Worm (Caenorhabditis elegans): Measurements from ENCODE around the gene rpl-32.

The rpl-32 gene

DNA sequence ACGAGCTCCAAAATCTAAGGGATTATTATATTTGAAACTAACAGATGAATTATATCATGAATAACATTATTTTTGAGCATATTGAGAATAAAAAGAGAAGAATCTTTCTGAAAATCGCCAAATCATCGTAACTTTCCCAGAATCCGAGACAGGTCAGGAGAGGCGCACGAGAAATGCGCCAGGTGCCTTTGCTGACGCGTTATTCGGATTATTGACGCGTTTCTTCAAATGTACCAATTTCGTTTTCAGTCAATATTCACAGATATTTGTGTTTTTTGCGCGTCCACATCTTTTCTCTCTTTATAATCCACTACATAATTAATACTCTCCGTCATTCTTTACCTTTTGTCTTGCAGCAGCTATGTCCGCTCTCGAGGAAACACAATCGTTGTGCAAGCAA is 42.1 kb upstream of the rpl-32 start, which contains the start of gene T24H10.1 (continued):
- TF ChIP-seq pha-4 (GFP tag; IDR thresholded peaks at IDR 0.05) (no peak), pha-4 (tag; optimal IDR thresholded peaks at IDR 0.05) (peak; percentile 15), dmd-8 (GFP tag; IDR thresholded peaks at IDR 0.05) (no peak), R02D3.7 (tag; optimal IDR thresholded peaks at IDR 0.05) (no peak)

DNA sequence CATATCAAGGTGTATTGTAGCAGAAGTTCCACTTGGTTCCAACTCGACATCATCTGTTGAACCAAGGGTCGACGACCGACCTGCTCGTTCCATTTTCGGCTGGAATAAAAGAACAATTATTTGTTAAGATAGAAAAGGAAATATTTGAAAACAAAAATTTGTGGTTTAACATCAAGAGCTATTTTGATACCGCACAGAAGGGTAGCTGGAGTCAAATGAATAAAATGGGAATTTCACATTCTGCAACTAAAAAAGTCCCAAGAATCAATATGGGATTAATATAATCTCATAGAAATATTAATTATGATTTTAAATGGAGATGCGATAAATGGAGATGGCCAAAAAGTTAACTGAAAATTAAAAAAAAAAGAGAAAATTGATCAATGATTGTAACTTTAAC is 41.6 kb upstream of the rpl-32 start, which contains the start of gene clh-5:
Gene clh-5, minus strand, starts transcription at position 101 of the 400 bp plus-strand sequence.
- TF ChIP-seq Y5F2A.4 (GFP tag; optimal IDR thresholded peaks at IDR 0.05) (no peak), dmd-9 (GFP tag; IDR thresholded peaks at IDR 0.05) (no peak), vab-7 (GFP tag; IDR thresholded peaks at IDR 0.05) (no peak), zip-2 (tag; optimal IDR thresholded peaks at IDR 0.05) (no peak)

DNA sequence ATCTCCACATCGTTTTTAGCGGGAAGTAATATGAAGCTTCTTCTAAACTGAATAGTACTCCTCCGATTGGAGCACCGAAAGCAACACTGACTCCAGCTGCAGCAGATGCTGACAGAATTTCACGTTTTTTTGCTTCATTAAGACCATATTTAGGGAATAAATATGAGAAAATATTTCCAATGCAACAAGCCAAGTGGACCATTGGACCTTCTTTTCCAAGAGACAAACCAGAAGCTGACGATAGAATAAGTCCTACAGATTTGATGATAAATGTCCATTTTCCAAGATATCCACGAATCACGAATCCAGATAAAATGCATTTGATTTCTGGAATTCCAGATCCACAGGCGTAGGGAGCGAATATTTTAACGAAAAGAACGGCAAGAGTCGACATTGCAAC is 40.4 kb upstream of the rpl-32 start:
- no peak for TF ChIP-seq nhr-42 (GFP tag; IDR thresholded peaks at IDR 0.05)
- TF ChIP-seq dmd-8 (GFP tag; IDR thresholded peaks at IDR 0.05): no peak
- no peak for TF ChIP-seq nhr-6 (tag; optimal IDR thresholded peaks at IDR 0.05)
- peak; percentile 91 for TF ChIP-seq aha-1 (tag)

DNA sequence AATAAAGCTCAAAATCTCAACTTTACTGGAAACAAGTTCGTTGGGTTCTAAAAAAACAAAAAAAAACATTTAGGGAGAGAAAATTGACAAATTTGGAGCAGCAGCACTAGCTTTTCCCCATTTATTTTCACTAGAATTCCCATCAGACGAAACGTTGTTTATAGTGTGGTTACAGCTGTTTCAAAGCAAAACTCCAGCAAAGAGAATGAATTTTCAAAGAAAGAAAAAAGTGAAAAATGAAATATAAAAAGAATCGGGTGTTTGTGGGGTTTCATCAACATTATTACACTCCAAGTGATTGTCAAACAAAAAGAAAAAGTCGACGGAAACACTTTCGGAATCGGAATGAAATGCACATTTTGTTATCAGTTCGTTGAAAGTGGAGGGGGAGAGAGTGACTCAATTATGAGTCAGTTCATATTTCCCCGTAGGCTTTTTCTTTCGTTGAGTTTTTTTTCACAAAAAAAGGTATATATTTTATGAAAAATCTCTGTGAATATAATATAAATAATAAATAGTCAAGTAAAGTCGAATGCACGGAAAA is 37.4 kb upstream of the rpl-32 start:
- TF ChIP-seq mxl-3 (GFP tag; optimal IDR thresholded peaks at IDR 0.05) (no peak), nhr-25 (tag; optimal IDR thresholded peaks at IDR 0.05; ENCODE audit: borderline replicate concordance, insufficient read depth) (no peak), unc-62 (GFP tag; optimal IDR thresholded peaks at IDR 0.05 in 1 of 2) (peak in 1 of 2 experiments; percentile 95), unc-62 (tag; optimal IDR thresholded peaks at IDR 0.05) (no peak), nhr-28 (tag; optimal IDR thresholded peaks at IDR 0.05) (peak; percentile 62), dve-1 (tag; optimal IDR thresholded peaks at IDR 0.05; ENCODE audit: insufficient read depth) (peak; percentile 20), attf-4 (tag; optimal IDR thresholded peaks at IDR 0.05) (no peak), T20F7.1 (GFP tag; optimal IDR thresholded peaks at IDR 0.05) (no peak), ZK337.2 (GFP tag; IDR thresholded peaks at IDR 0.05) (no peak), daf-8 (GFP tag; IDR thresholded peaks at IDR 0.05) (no peak), hlh-11 (tag; optimal IDR thresholded peaks at IDR 0.05) (peak; percentile 54), pqm-1 (tag; optimal IDR thresholded peaks at IDR 0.05) (peak; percentile 73), ama-1 (optimal IDR thresholded peaks at IDR 0.05) (peak; percentile 34), Y48G9A.11 (GFP tag; IDR thresholded peaks at IDR 0.05) (no peak), nhr-11 (tag; optimal IDR thresholded peaks at IDR 0.05) (no peak), lsy-2 (tag; optimal IDR thresholded peaks at IDR 0.05) (peak in 1 of 2 experiments; percentile 1), daf-16 (GFP tag; optimal IDR thresholded peaks at IDR 0.05) (no peak), daf-16 (tag; optimal IDR thresholded peaks at IDR 0.05) (peak; percentile 54), dmd-6 (GFP tag; IDR thresholded peaks at IDR 0.05) (peak; percentile 55; the same call in 1 of the 2 replicates), zfp-3 (GFP tag; conservative IDR thresholded peaks at IDR 0.05) (no peak)

DNA sequence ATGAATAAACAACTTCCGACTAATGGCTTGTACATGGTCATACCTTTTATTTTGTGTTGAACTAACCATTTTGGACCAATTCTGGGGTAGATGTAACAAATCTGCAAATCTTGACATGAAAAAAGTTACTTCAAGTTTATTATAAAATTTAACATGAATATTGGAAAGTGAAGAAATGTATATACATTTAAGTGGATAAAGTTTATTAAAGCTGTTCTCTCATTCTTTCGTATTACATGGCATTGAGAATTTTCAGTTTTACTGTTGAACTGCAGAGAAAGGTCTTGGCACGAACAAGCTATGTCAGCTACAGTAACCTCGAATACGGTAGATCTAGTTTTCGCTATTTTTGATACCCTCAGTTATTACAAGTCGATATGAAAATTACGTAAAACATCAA is 36.7 kb upstream of the rpl-32 start, which contains the start of gene C07H4.1:
Gene C07H4.1, minus strand, starts transcription at position 101 of the 400 bp plus-strand sequence.
- TF ChIP-seq F37D6.2 (tag; optimal IDR thresholded peaks at IDR 0.05) (no peak), nhr-11 (tag; optimal IDR thresholded peaks at IDR 0.05) (no peak), hif-1 (tag; optimal IDR thresholded peaks at IDR 0.05) (no peak), lin-38 (GFP tag; IDR thresholded peaks at IDR 0.05) (no peak), gei-8 (GFP tag; optimal IDR thresholded peaks at IDR 0.05) (no peak), lsy-2 (tag; optimal IDR thresholded peaks at IDR 0.05) (no peak), php-3 (GFP tag; IDR thresholded peaks at IDR 0.05) (no peak), pha-4 (GFP tag; IDR thresholded peaks at IDR 0.05) (no peak), pha-4 (tag; optimal IDR thresholded peaks at IDR 0.05) (no peak), vab-7 (GFP tag; IDR thresholded peaks at IDR 0.05) (no peak), nhr-77 (tag; optimal IDR thresholded peaks at IDR 0.05) (no peak), ceh-82 (tag; optimal IDR thresholded peaks at IDR 0.05) (no peak), ctbp-1 (GFP tag; IDR thresholded peaks at IDR 0.05) (no peak), arid-1 (GFP tag; conservative IDR thresholded peaks at IDR 0.05) (no peak)

Measured in whole organism, L4 larva.